Fruit fly (Drosophila melanogaster) whole organism, embryonic: Measurements from ENCODE around the gene CG43931.

ENCODE experiments used
- B-H2 ChIP-seq: fragments of 200-800 bp; sonication (Bioruptor generic); optimal IDR thresholded peaks from 2 replicates; lab custom pipeline; 2018; ENCODE audit warnings: missing biosample characterization, mild to moderate bottlenecking, missing genetic modification characterization
- CG10959 ChIP-seq: fragments of 200-800 bp; sonication (Bioruptor generic); IDR thresholded peaks from 2 replicates; pipeline ENCODE4 v1.3.6; 2022; ENCODE audit warnings: missing biosample characterization, missing genetic modification characterization
- CG11247 ChIP-seq: fragments of 200-800 bp; sonication (Bioruptor generic); IDR thresholded peaks from 2 replicates; pipeline ENCODE4 v1.3.6; 2022; ENCODE audit warnings: missing biosample characterization, missing genetic modification characterization
- CG11560 ChIP-seq: fragments of 200-800 bp; sonication (Bioruptor generic); IDR thresholded peaks from 3 replicates; pipeline ENCODE4 v1.3.6; 2022; ENCODE audit warnings: missing biosample characterization, missing genetic modification characterization
- CG12071 ChIP-seq: fragments of 200-800 bp; sonication (Bioruptor generic); optimal IDR thresholded peaks from 3 replicates; lab custom pipeline; 2018; ENCODE audit warnings: missing biosample characterization, mild to moderate bottlenecking, missing genetic modification characterization
- CG12155 ChIP-seq: fragments of 200-800 bp; sonication (Bioruptor generic); optimal IDR thresholded peaks from 3 replicates; lab custom pipeline; 2016; ENCODE audit warnings: missing biosample characterization, missing genetic modification characterization
- CG1233 ChIP-seq: fragments of 200-800 bp; sonication (Bioruptor generic); optimal IDR thresholded peaks from 4 replicates; lab custom pipeline; 2018; ENCODE audit warnings: missing biosample characterization, mild to moderate bottlenecking, missing genetic modification characterization
- CG12769 ChIP-seq: fragments of 200-800 bp; sonication (Bioruptor generic); optimal IDR thresholded peaks from 2 replicates; lab custom pipeline; 2019; ENCODE audit warnings: missing biosample characterization, mild to moderate bottlenecking, missing genetic modification characterization, moderate library complexity
- CG14965 ChIP-seq: fragments of 200-800 bp; sonication (Bioruptor generic); optimal IDR thresholded peaks from 2 replicates; lab custom pipeline; 2016; ENCODE audit warnings: missing biosample characterization, missing genetic modification characterization, borderline replicate concordance
- CG17328 ChIP-seq: fragments of 200-800 bp; sonication (Bioruptor generic); IDR thresholded peaks from 2 replicates; pipeline ENCODE4 v1.3.6; 2022; ENCODE audit warnings: missing biosample characterization, missing genetic modification characterization
- CG17568 ChIP-seq: fragments of 200-800 bp; sonication (Bioruptor generic); optimal IDR thresholded peaks from 2 replicates; lab custom pipeline; 2018; ENCODE audit warnings: missing biosample characterization, mild to moderate bottlenecking, missing genetic modification characterization, moderate library complexity
- CG17612 ChIP-seq: fragments of 200-800 bp; sonication (Bioruptor generic); IDR thresholded peaks from 2 replicates; pipeline ENCODE4 v1.3.6; 2022; ENCODE audit warnings: missing biosample characterization, missing genetic modification characterization
- CG1832 ChIP-seq: fragments of 200-800 bp; sonication (Bioruptor generic); optimal IDR thresholded peaks from 2 replicates; lab custom pipeline; 2017; ENCODE audit warnings: missing biosample characterization, mild to moderate bottlenecking, missing genetic modification characterization, inconsistent platforms
- CG18476 ChIP-seq: fragments of 200-800 bp; sonication (Bioruptor generic); optimal IDR thresholded peaks from 2 replicates; lab custom pipeline; 2016; ENCODE audit warnings: missing biosample characterization, mild to moderate bottlenecking, missing genetic modification characterization
- CG18764 ChIP-seq: fragments of 200-800 bp; sonication (Bioruptor generic); optimal IDR thresholded peaks from 3 replicates; lab custom pipeline; 2016; ENCODE audit warnings: missing biosample characterization, missing genetic modification characterization
- CG2199 ChIP-seq: fragments of 200-800 bp; sonication (Bioruptor generic); IDR thresholded peaks from 3 replicates; pipeline ENCODE4 v1.3.6; 2022; ENCODE audit warnings: missing biosample characterization, missing genetic modification characterization
- CG2202 ChIP-seq: fragments of 200-800 bp; sonication (Bioruptor generic); optimal IDR thresholded peaks from 2 replicates; lab custom pipeline; 2018; ENCODE audit warnings: missing biosample characterization, mild to moderate bottlenecking, missing genetic modification characterization
- CG32772 ChIP-seq: fragments of 200-800 bp; sonication (Bioruptor generic); IDR thresholded peaks from 2 replicates; pipeline ENCODE4 v1.3.6; 2022; ENCODE audit warnings: missing biosample characterization, missing genetic modification characterization
- CG4282 ChIP-seq: fragments of 200-800 bp; sonication (Bioruptor generic); optimal IDR thresholded peaks from 2 replicates; lab custom pipeline; 2016; ENCODE audit warnings: missing biosample characterization, missing genetic modification characterization
- CG6813 ChIP-seq: fragments of 200-800 bp; sonication (Bioruptor generic); optimal IDR thresholded peaks from 2 replicates; lab custom pipeline; 2017; ENCODE audit warnings: missing biosample characterization, missing genetic modification characterization, mild to moderate bottlenecking, moderate library complexity, missing genetic modification reagents
- CG7987 ChIP-seq: fragments of 200-800 bp; sonication (Bioruptor generic); optimal IDR thresholded peaks from 2 replicates; lab custom pipeline; 2018; ENCODE audit warnings: missing biosample characterization, mild to moderate bottlenecking, missing genetic modification characterization, moderate library complexity
- CG8290 ChIP-seq, 3 experiments: fragments of 200-800 bp; sonication (Bioruptor generic); optimal IDR thresholded peaks; 2 replicates each; lab custom pipeline; 2016 to 2019; ENCODE audit warnings: missing biosample characterization in 3 of 3, missing genetic modification characterization in 3 of 3, mild to moderate bottlenecking in 2 of 3, moderate library complexity in 1 of 3
- CrebB ChIP-seq: fragments of 200-800 bp; sonication (Bioruptor generic); optimal IDR thresholded peaks from 3 replicates; lab custom pipeline; 2018; ENCODE audit warnings: missing biosample characterization, mild to moderate bottlenecking, missing genetic modification characterization
- D19A ChIP-seq: fragments of 200-800 bp; optimal IDR thresholded peaks from 3 replicates; lab custom pipeline; 2019; ENCODE audit warnings: missing biosample characterization, mild to moderate bottlenecking, missing genetic modification characterization, moderate library complexity
- Doc2 ChIP-seq: fragments of 200-800 bp; sonication (Bioruptor generic); IDR thresholded peaks from 2 replicates; pipeline ENCODE4 v1.3.6; 2022; ENCODE audit warnings: missing biosample characterization, missing genetic modification characterization
- E2f2 ChIP-seq: fragments of 200-800 bp; sonication (Bioruptor generic); IDR thresholded peaks from 2 replicates; pipeline ENCODE4 v1.3.6; 2022; ENCODE audit warnings: missing biosample characterization, missing genetic modification characterization
- Hr39 ChIP-seq: fragments of >200 bp; optimal IDR thresholded peaks from 2 replicates; lab custom pipeline; 2017
- Kr ChIP-seq: fragments of 200-800 bp; sonication (Bioruptor generic); optimal IDR thresholded peaks from 2 replicates; lab custom pipeline; 2017; ENCODE audit warnings: missing biosample characterization, mild to moderate bottlenecking, missing genetic modification characterization
- Lim3 ChIP-seq: fragments of 200-800 bp; sonication (Bioruptor generic); IDR thresholded peaks from 2 replicates; pipeline ENCODE4 v1.3.6; 2022; ENCODE audit warnings: missing biosample characterization, missing genetic modification characterization
- MTF-1 ChIP-seq: fragments of 200-800 bp; sonication (Bioruptor generic); optimal IDR thresholded peaks from 2 replicates; lab custom pipeline; 2018; ENCODE audit warnings: missing biosample characterization, mild to moderate bottlenecking, missing genetic modification characterization, borderline replicate concordance
- Myb ChIP-seq: fragments of 200-800 bp; sonication (Bioruptor generic); optimal IDR thresholded peaks from 2 replicates; lab custom pipeline; 2016; ENCODE audit warnings: missing biosample characterization, missing genetic modification characterization
- Nf-YB ChIP-seq: fragments of 200-800 bp; sonication (Bioruptor generic); optimal IDR thresholded peaks from 3 replicates; lab custom pipeline; 2019; ENCODE audit warnings: missing biosample characterization, mild to moderate bottlenecking, missing genetic modification characterization, moderate library complexity
- Nf-YC ChIP-seq: fragments of 200-800 bp; optimal IDR thresholded peaks from 3 replicates; lab custom pipeline; 2019; ENCODE audit warnings: missing biosample characterization, mild to moderate bottlenecking, missing genetic modification characterization, moderate library complexity
- Oaz ChIP-seq: fragments of 200-800 bp; sonication (Bioruptor generic); IDR thresholded peaks from 2 replicates; pipeline ENCODE4 v1.3.6; 2022; ENCODE audit warnings: missing biosample characterization, missing genetic modification characterization
- Ssrp ChIP-seq: fragments of 200-800 bp; sonication (Bioruptor generic); optimal IDR thresholded peaks from 2 replicates; lab custom pipeline; 2018; ENCODE audit warnings: missing biosample characterization, mild to moderate bottlenecking, missing genetic modification characterization, moderate library complexity
- az2 ChIP-seq: fragments of 200-800 bp; sonication (Bioruptor generic); optimal IDR thresholded peaks from 3 replicates; lab custom pipeline; 2016; ENCODE audit warnings: missing biosample characterization, missing genetic modification characterization
- bsh ChIP-seq, 2 experiments: fragments of 200-800 bp; sonication (Bioruptor generic); optimal IDR thresholded peaks; 2 replicates each; lab custom pipeline; 2017 to 2018; ENCODE audit warnings: mild to moderate bottlenecking in 2 of 2, missing biosample characterization in 2 of 2, missing genetic modification characterization in 2 of 2, moderate library complexity in 1 of 2
- caup ChIP-seq: fragments of 200-800 bp; sonication (Bioruptor generic); optimal IDR thresholded peaks from 3 replicates; lab custom pipeline; 2017; ENCODE audit warnings: missing biosample characterization, mild to moderate bottlenecking, missing genetic modification characterization, moderate library complexity; ENCODE audit not compliant: severe bottlenecking
- dmrt11E ChIP-seq: fragments of 200-800 bp; sonication (Bioruptor generic); optimal IDR thresholded peaks from 3 replicates; lab custom pipeline; 2018; ENCODE audit warnings: missing biosample characterization, mild to moderate bottlenecking, missing genetic modification characterization, moderate library complexity
- ewg ChIP-seq: fragments of 200-800 bp; sonication (Bioruptor generic); optimal IDR thresholded peaks from 3 replicates; lab custom pipeline; 2017; ENCODE audit warnings: mild to moderate bottlenecking, missing biosample characterization, missing genetic modification reagents, missing genetic modification characterization
- fd102C ChIP-seq: fragments of 200-800 bp; sonication (Bioruptor generic); optimal IDR thresholded peaks from 2 replicates; lab custom pipeline; 2018; ENCODE audit warnings: missing biosample characterization, mild to moderate bottlenecking, missing genetic modification characterization, moderate library complexity
- grn ChIP-seq: fragments of 200-800 bp; sonication (Bioruptor generic); optimal IDR thresholded peaks from 3 replicates; lab custom pipeline; 2017; ENCODE audit warnings: missing biosample characterization, missing genetic modification characterization
- insv ChIP-seq, 2 experiments: fragments of 200-800 bp; sonication (Bioruptor generic); optimal IDR thresholded peaks; 3 replicates each; lab custom pipeline; 2016 to 2018; ENCODE audit warnings: missing biosample characterization in 2 of 2, missing genetic modification characterization in 2 of 2
- jigr1 ChIP-seq: fragments of 200-800 bp; sonication (Bioruptor generic); IDR thresholded peaks from 3 replicates; pipeline ENCODE4 v1.3.6; 2022; ENCODE audit warnings: missing biosample characterization, missing genetic modification characterization
- ssp ChIP-seq: fragments of 200-800 bp; sonication (Bioruptor generic); IDR thresholded peaks from 2 replicates; pipeline ENCODE4 v1.3.6; 2022; ENCODE audit warnings: missing biosample characterization, missing genetic modification characterization
- sug ChIP-seq: fragments of 200-800 bp; optimal IDR thresholded peaks from 2 replicates; lab custom pipeline; 2019; ENCODE audit warnings: missing biosample characterization, mild to moderate bottlenecking, missing genetic modification characterization, moderate library complexity
- tx ChIP-seq: fragments of 200-800 bp; sonication (Bioruptor generic); optimal IDR thresholded peaks from 2 replicates; lab custom pipeline; 2016; ENCODE audit warnings: missing biosample characterization, missing genetic modification characterization
- vnd ChIP-seq: fragments of 200-800 bp; sonication (Bioruptor generic); IDR thresholded peaks from 3 replicates; pipeline ENCODE4 v1.3.6; 2022; ENCODE audit warnings: missing biosample characterization, missing genetic modification characterization; ENCODE audit not compliant: partially characterized antibody
- zen ChIP-seq: fragments of 200-800 bp; sonication (Bioruptor generic); optimal IDR thresholded peaks from 3 replicates; lab custom pipeline; 2018; ENCODE audit warnings: missing biosample characterization, mild to moderate bottlenecking, missing genetic modification characterization, moderate library complexity

CG43931 gene

dm6 chr3L:20922279-20922830, 25.0 kb downstream of the CG43931 start:
- peak in 1 of 2 experiments; percentile 7 for TF ChIP-seq insv (GFP tag; optimal IDR thresholded peaks at IDR 0.05; lab: Kevin White, UChicago)
- TF ChIP-seq grn = peak; percentile 98
- TF ChIP-seq CG1233 = peak; percentile 37
- peak; percentile 39 for TF ChIP-seq CG2202 (tag; lab: Kevin White, UChicago)
- TF ChIP-seq CG12155 = no peak
- TF ChIP-seq CG17568 (GFP tag; lab: Kevin White, UChicago) = peak; percentile 9
- TF ChIP-seq CG11247 (GFP tag; lab: Robert Waterston, UW) = no peak
- peak; percentile 45 for TF ChIP-seq Nf-YB (GFP tag; lab: Kevin White, UChicago)
- peak; percentile 28 for TF ChIP-seq dmrt11E
- TF ChIP-seq Lim3 (GFP tag; lab: Robert Waterston, UW) = 0 out of 2 replicates have a peak, but pooled peaks have one; percentile 9
- no peak for TF ChIP-seq jigr1
- TF ChIP-seq CG10959 (GFP tag; lab: Robert Waterston, UW) = 0 out of 2 replicates have a peak, but pooled peaks have one; percentile 14
- TF ChIP-seq CG12769 = peak; percentile 19
- no peak for TF ChIP-seq CG18476
- TF ChIP-seq CG17328 (GFP tag; lab: Robert Waterston, UW) = 0 out of 2 replicates have a peak, but pooled peaks have one; percentile 25
- peak; percentile 49 for TF ChIP-seq CG7987
- peak; percentile 29 for TF ChIP-seq CrebB (tag; lab: Kevin White, UChicago)
- TF ChIP-seq E2f2 (GFP tag; lab: Robert Waterston, UW) = no peak
- TF ChIP-seq Oaz (GFP tag; lab: Robert Waterston, UW) = no peak
- TF ChIP-seq az2 (GFP tag; lab: Kevin White, UChicago) = no peak
- 0 out of 3 replicates have a peak, but pooled peaks have one; percentile 79 for TF ChIP-seq CG2199 (GFP tag; lab: Robert Waterston, UW)
- no peak for TF ChIP-seq Doc2
- no peak for TF ChIP-seq B-H2 (GFP tag; lab: Kevin White, UChicago)
- TF ChIP-seq CG6813 (GFP tag; lab: Kevin White, UChicago) = no peak
- peak; percentile 90 for TF ChIP-seq Kr (GFP tag; lab: Kevin White, UChicago)
- peak; percentile 21 for TF ChIP-seq fd102C
- no peak for TF ChIP-seq Myb (GFP tag; lab: Kevin White, UChicago)
- peak; percentile 12 for TF ChIP-seq caup (GFP tag; lab: Kevin White, UChicago)
- no peak for TF ChIP-seq CG17612 (GFP tag; lab: Robert Waterston, UW)
- peak; percentile 15 for TF ChIP-seq sug (tag; lab: Kevin White, UChicago)
- TF ChIP-seq CG14965 (GFP tag; lab: Kevin White, UChicago) = no peak
- no peak for TF ChIP-seq CG11560 (tag; lab: Robert Waterston, UW)
- peak; percentile 47 for TF ChIP-seq zen
- TF ChIP-seq MTF-1 = peak; percentile 11
- peak; percentile 25 for TF ChIP-seq Nf-YC (tag; lab: Kevin White, UChicago)
- TF ChIP-seq Ssrp (tag; lab: Kevin White, UChicago) = no peak
- TF ChIP-seq ewg = peak; percentile 9
- TF ChIP-seq CG4282 (GFP tag; lab: Kevin White, UChicago) = peak; percentile 7
- TF ChIP-seq vnd (GFP tag; lab: Robert Waterston, UW) = peak; percentile 43; the same call in 1 of the 3 replicates
- no peak for TF ChIP-seq ssp (GFP tag; lab: Robert Waterston, UW)
- no peak for TF ChIP-seq tx
- no peak for TF ChIP-seq CG32772 (GFP tag; lab: Robert Waterston, UW)
- peak in 1 of 2 experiments; percentile 9 for TF ChIP-seq bsh (GFP tag; optimal IDR thresholded peaks at IDR 0.05; lab: Kevin White, UChicago)
- no peak for TF ChIP-seq CG8290 (GFP tag; optimal IDR thresholded peaks at IDR 0.05; lab: Kevin White, UChicago)
- peak; percentile 19 to 53 for TF ChIP-seq CG8290 (tag; optimal IDR thresholded peaks at IDR 0.05; lab: Kevin White, UChicago)
- no peak for TF ChIP-seq Hr39 (lab: Kevin White, UChicago)
- TF ChIP-seq D19A (tag; lab: Kevin White, UChicago) = peak; percentile 21
- no peak for TF ChIP-seq CG12071
- peak; percentile 74 for TF ChIP-seq CG1832 (GFP tag; lab: Kevin White, UChicago)
- TF ChIP-seq CG18764 (GFP tag; lab: Kevin White, UChicago) = no peak
